Worm (Caenorhabditis elegans): ENCODE measurements around the gene fbxa-136.

The fbxa-136 gene

ce11 chrV:17486034-17486433 lies 34.8 kb upstream of the fbxa-136 start, which contains the start of gene scl-24:
scl-24 (plus strand) TSS chrV:17486334.
- TF ChIP-seq hlh-1 (tag; optimal IDR thresholded peaks at IDR 0.05) = no peak
- TF ChIP-seq ztf-11 (tag; optimal IDR thresholded peaks at IDR 0.05) = no peak
- no peak for TF ChIP-seq lin-13 (tag; optimal IDR thresholded peaks at IDR 0.05)
- TF ChIP-seq unc-39 (tag; optimal IDR thresholded peaks at IDR 0.05) = no peak
- no peak for TF ChIP-seq nhr-12 (tag; optimal IDR thresholded peaks at IDR 0.05)
- no peak for TF ChIP-seq M03D4.4 (tag; optimal IDR thresholded peaks at IDR 0.05)
- TF ChIP-seq flh-1 (GFP tag; optimal IDR thresholded peaks at IDR 0.05) = no peak
- TF ChIP-seq sem-2 (GFP tag; optimal IDR thresholded peaks at IDR 0.05) = no peak
- no peak for TF ChIP-seq lin-32 (GFP tag; optimal IDR thresholded peaks at IDR 0.05)
- TF ChIP-seq mls-2 (tag; optimal IDR thresholded peaks at IDR 0.05) = no peak
- no peak for TF ChIP-seq pha-4 (tag; optimal IDR thresholded peaks at IDR 0.05)
- TF ChIP-seq ham-2 (GFP tag; optimal IDR thresholded peaks at IDR 0.05) = no peak
- no peak for TF ChIP-seq unc-120 (tag; optimal IDR thresholded peaks at IDR 0.05; ENCODE audit: poor library complexity, severe bottlenecking)
- TF ChIP-seq elt-1 (tag; optimal IDR thresholded peaks at IDR 0.05; ENCODE audit: borderline replicate concordance, insufficient read depth) = no peak
- no peak for TF ChIP-seq ces-1 (GFP tag; optimal IDR thresholded peaks at IDR 0.05)
- TF ChIP-seq lsy-2 (tag; optimal IDR thresholded peaks at IDR 0.05) = no peak
- TF ChIP-seq zip-8 (tag; optimal IDR thresholded peaks at IDR 0.05) = no peak
- TF ChIP-seq mab-5 (tag; optimal IDR thresholded peaks at IDR 0.05) = no peak
- TF ChIP-seq cnd-1 (tag; optimal IDR thresholded peaks at IDR 0.05) = no peak

- TF ChIP-seq nhr-28 (tag; optimal IDR thresholded peaks at IDR 0.05) (no peak), hlh-1 (tag; optimal IDR thresholded peaks at IDR 0.05) (no peak), elt-3 (tag; optimal IDR thresholded peaks at IDR 0.05) (no peak), mls-2 (tag; optimal IDR thresholded peaks at IDR 0.05) (no peak), blmp-1 (tag; optimal IDR thresholded peaks at IDR 0.05) (no peak), unc-62 (GFP tag; optimal IDR thresholded peaks at IDR 0.05) (no peak), pha-4 (tag; optimal IDR thresholded peaks at IDR 0.05) (no peak), unc-39 (tag; optimal IDR thresholded peaks at IDR 0.05) (no peak), snpc-4 (tag; optimal IDR thresholded peaks at IDR 0.05) (no peak), mab-5 (tag; optimal IDR thresholded peaks at IDR 0.05) (no peak)
Observed at ce11 chrV:17493732-17494131, 27.1 kb upstream of the fbxa-136 start, which contains the start of gene fbxa-102. fbxa-102 (minus strand) TSS chrV:17493832.

ce11 chrV:17496071-17496470 lies 24.8 kb upstream of the fbxa-136 start, which contains the start of gene srh-118:
srh-118 (minus strand) TSS chrV:17496171.
- TF ChIP-seq unc-62 (GFP tag; optimal IDR thresholded peaks at IDR 0.05) (no peak), bed-3 (GFP tag; optimal IDR thresholded peaks at IDR 0.05) (no peak), ztf-11 (tag; optimal IDR thresholded peaks at IDR 0.05) (no peak), sem-2 (GFP tag; optimal IDR thresholded peaks at IDR 0.05) (no peak), mls-2 (tag; optimal IDR thresholded peaks at IDR 0.05) (no peak), lin-13 (tag; optimal IDR thresholded peaks at IDR 0.05) (no peak), blmp-1 (tag; optimal IDR thresholded peaks at IDR 0.05) (no peak), nhr-28 (tag; optimal IDR thresholded peaks at IDR 0.05) (no peak), tbx-8 (GFP tag; optimal IDR thresholded peaks at IDR 0.05) (no peak), cnd-1 (tag; optimal IDR thresholded peaks at IDR 0.05) (no peak), drap-1 (GFP tag; optimal IDR thresholded peaks at IDR 0.05) (no peak), nhr-12 (tag; optimal IDR thresholded peaks at IDR 0.05) (no peak), mab-5 (tag; optimal IDR thresholded peaks at IDR 0.05) (no peak), lsy-2 (tag; optimal IDR thresholded peaks at IDR 0.05) (no peak)

- TF ChIP-seq sem-2 (GFP tag; optimal IDR thresholded peaks at IDR 0.05) = no peak
- no peak for TF ChIP-seq ham-2 (GFP tag; optimal IDR thresholded peaks at IDR 0.05)
- TF ChIP-seq ceh-39 (tag; optimal IDR thresholded peaks at IDR 0.05) = no peak
- TF ChIP-seq blmp-1 (tag; optimal IDR thresholded peaks at IDR 0.05) = no peak
- no peak for TF ChIP-seq lin-13 (tag; optimal IDR thresholded peaks at IDR 0.05)
- TF ChIP-seq lin-32 (GFP tag; optimal IDR thresholded peaks at IDR 0.05) = no peak
- TF ChIP-seq nhr-76 (tag; optimal IDR thresholded peaks at IDR 0.05) = no peak
- no peak for TF ChIP-seq nhr-12 (tag; optimal IDR thresholded peaks at IDR 0.05)
- TF ChIP-seq unc-39 (tag; optimal IDR thresholded peaks at IDR 0.05) = no peak
- TF ChIP-seq sptf-1 (tag; optimal IDR thresholded peaks at IDR 0.05) = no peak
- TF ChIP-seq nhr-2 (tag; optimal IDR thresholded peaks at IDR 0.05) = no peak
- TF ChIP-seq M03D4.4 (tag; optimal IDR thresholded peaks at IDR 0.05) = no peak
- TF ChIP-seq ceh-43 (GFP tag; optimal IDR thresholded peaks at IDR 0.05) = no peak
- TF ChIP-seq ztf-11 (tag; optimal IDR thresholded peaks at IDR 0.05) = no peak
- TF ChIP-seq pha-4 (tag; optimal IDR thresholded peaks at IDR 0.05) = no peak
- no peak for TF ChIP-seq lsy-2 (tag; optimal IDR thresholded peaks at IDR 0.05)
- no peak for TF ChIP-seq flh-1 (GFP tag; optimal IDR thresholded peaks at IDR 0.05)
Observed at ce11 chrV:17500055-17500454, 20.8 kb upstream of the fbxa-136 start.

Measured in whole organism, mixed stage, embryonic.